Fruit fly (Drosophila melanogaster) whole organism, adult: ENCODE measurements around the gene Mlc-c.

Experiments used
- CG11617 ChIP-seq: fragments of 200-800 bp; sonication (Bioruptor generic); optimal IDR thresholded peaks from 2 replicates; lab custom pipeline; 2017; ENCODE audit warnings: mild to moderate bottlenecking, missing biosample characterization, missing genetic modification reagents, missing genetic modification characterization
- CG12768 ChIP-seq: fragments of 200-800 bp; sonication (Bioruptor generic); optimal IDR thresholded peaks from 2 replicates; lab custom pipeline; 2017; ENCODE audit warnings: missing biosample characterization, missing genetic modification characterization, mild to moderate bottlenecking, moderate library complexity, missing genetic modification reagents
- CG14711 ChIP-seq: fragments of 200-800 bp; sonication (Bioruptor generic); optimal IDR thresholded peaks from 2 replicates; lab custom pipeline; 2018; ENCODE audit warnings: missing biosample characterization, mild to moderate bottlenecking, missing genetic modification characterization, moderate library complexity
- CG1620 ChIP-seq: fragments of 200-800 bp; sonication (Bioruptor generic); optimal IDR thresholded peaks from 2 replicates; lab custom pipeline; 2016; ENCODE audit warnings: missing biosample characterization, missing genetic modification characterization
- CG33017 ChIP-seq: fragments of 200-800 bp; sonication (Bioruptor generic); optimal IDR thresholded peaks from 2 replicates; lab custom pipeline; 2018; ENCODE audit warnings: missing biosample characterization, mild to moderate bottlenecking, missing genetic modification characterization, moderate library complexity
- CG5204 ChIP-seq: fragments of 200-800 bp; sonication (Bioruptor generic); optimal IDR thresholded peaks from 2 replicates; lab custom pipeline; 2016; ENCODE audit warnings: missing biosample characterization, missing genetic modification characterization
- CG7045 ChIP-seq: fragments of 200-800 bp; sonication (Bioruptor generic); optimal IDR thresholded peaks from 2 replicates; lab custom pipeline; 2017; ENCODE audit warnings: missing biosample characterization, mild to moderate bottlenecking, missing genetic modification characterization
- CG7101 ChIP-seq: fragments of 200-800 bp; sonication (Bioruptor generic); optimal IDR thresholded peaks from 2 replicates; lab custom pipeline; 2018; ENCODE audit warnings: missing biosample characterization, mild to moderate bottlenecking, missing genetic modification characterization, moderate library complexity
- Clk ChIP-seq: fragments of 200-800 bp; sonication (Bioruptor generic); optimal IDR thresholded peaks from 2 replicates; lab custom pipeline; 2017; ENCODE audit warnings: missing biosample characterization, missing genetic modification characterization
- Crg-1 ChIP-seq: fragments of 200-800 bp; sonication (Bioruptor generic); optimal IDR thresholded peaks from 2 replicates; lab custom pipeline; 2016; ENCODE audit warnings: missing biosample characterization, missing genetic modification characterization
- Hr96 ChIP-seq: fragments of 200-800 bp; sonication (Bioruptor generic); optimal IDR thresholded peaks from 2 replicates; lab custom pipeline; 2016; ENCODE audit warnings: missing biosample characterization, missing genetic modification characterization
- Mnt ChIP-seq: fragments of 200-800 bp; sonication (Bioruptor generic); optimal IDR thresholded peaks from 2 replicates; lab custom pipeline; 2016; ENCODE audit warnings: missing biosample characterization, mild to moderate bottlenecking, missing genetic modification characterization
- bab1 ChIP-seq: fragments of 200-800 bp; sonication (Bioruptor generic); optimal IDR thresholded peaks from 3 replicates; lab custom pipeline; 2019; ENCODE audit warnings: missing biosample characterization, mild to moderate bottlenecking, missing genetic modification characterization, moderate library complexity
- cic ChIP-seq: fragments of 200-800 bp; sonication (Bioruptor generic); optimal IDR thresholded peaks from 2 replicates; lab custom pipeline; 2017; ENCODE audit warnings: missing biosample characterization, mild to moderate bottlenecking, missing genetic modification characterization, moderate library complexity
- cnc ChIP-seq, 2 experiments: fragments of >200 bp; optimal IDR thresholded peaks; 2 replicates each; lab custom pipeline; 2017
- kay ChIP-seq: fragments of 200-800 bp; sonication (Bioruptor generic); peaks from one replicate; lab custom pipeline; 2016; ENCODE audit warnings: missing biosample characterization, missing genetic modification characterization, borderline replicate concordance
- ovo ChIP-seq: fragments of 200-800 bp; sonication (Bioruptor generic); optimal IDR thresholded peaks from 2 replicates; lab custom pipeline; 2016; ENCODE audit warnings: missing biosample characterization, missing genetic modification characterization
- pad ChIP-seq: fragments of 200-800 bp; sonication (Bioruptor generic); optimal IDR thresholded peaks from 3 replicates; lab custom pipeline; 2017; ENCODE audit warnings: missing biosample characterization, missing genetic modification characterization, mild to moderate bottlenecking, moderate library complexity, missing genetic modification reagents
- tj ChIP-seq: fragments of 200-800 bp; sonication (Bioruptor generic); optimal IDR thresholded peaks from 3 replicates; lab custom pipeline; 2017; ENCODE audit warnings: missing biosample characterization, mild to moderate bottlenecking, missing genetic modification characterization, moderate library complexity
- toe ChIP-seq: fragments of 200-800 bp; sonication (Bioruptor generic); optimal IDR thresholded peaks from 2 replicates; lab custom pipeline; 2016; ENCODE audit warnings: missing biosample characterization, missing genetic modification characterization

Gene Mlc-c

DNA sequence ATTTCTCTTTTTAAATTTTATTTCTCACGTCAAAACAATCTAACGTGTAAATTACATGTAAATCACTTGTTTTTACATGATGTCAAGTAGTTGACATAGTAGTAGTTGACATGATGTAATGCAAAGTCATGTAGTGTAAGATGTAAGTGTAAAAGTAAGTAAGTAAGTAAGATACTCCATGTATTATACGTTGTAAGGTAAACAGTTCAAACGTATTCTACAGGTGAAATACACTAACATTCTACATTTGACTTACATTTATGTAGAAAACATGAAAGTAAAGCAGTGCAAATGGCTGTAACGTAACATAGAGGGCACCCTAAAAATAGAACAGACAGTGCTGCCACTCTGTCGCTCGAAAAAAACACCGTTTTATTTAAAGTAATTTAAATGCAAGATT, 9.4 kb downstream of the Mlc-c start:
- TF ChIP-seq CG12768 (GFP tag; lab: Kevin White, UChicago) (no peak), kay (GFP tag; lab: Kevin White, UChicago) (no peak), bab1 (GFP tag; lab: Kevin White, UChicago) (no peak), cic (GFP tag; lab: Kevin White, UChicago) (no peak), CG11617 (GFP tag; lab: Kevin White, UChicago) (no peak), Hr96 (GFP tag; lab: Kevin White, UChicago) (no peak), CG1620 (no peak), pad (GFP tag; lab: Kevin White, UChicago) (no peak), Mnt (GFP tag; lab: Kevin White, UChicago) (no peak), CG7045 (GFP tag; lab: Kevin White, UChicago) (no peak), Crg-1 (GFP tag; lab: Kevin White, UChicago) (no peak), ovo (GFP tag; lab: Kevin White, UChicago) (no peak), CG33017 (tag; lab: Kevin White, UChicago) (no peak), tj (GFP tag; lab: Kevin White, UChicago) (no peak), cnc (optimal IDR thresholded peaks at IDR 0.05; lab: Kevin White, UChicago) (no peak), toe (GFP tag; lab: Kevin White, UChicago) (no peak), CG7101 (tag; lab: Kevin White, UChicago) (no peak), CG5204 (GFP tag; lab: Kevin White, UChicago) (no peak)

DNA sequence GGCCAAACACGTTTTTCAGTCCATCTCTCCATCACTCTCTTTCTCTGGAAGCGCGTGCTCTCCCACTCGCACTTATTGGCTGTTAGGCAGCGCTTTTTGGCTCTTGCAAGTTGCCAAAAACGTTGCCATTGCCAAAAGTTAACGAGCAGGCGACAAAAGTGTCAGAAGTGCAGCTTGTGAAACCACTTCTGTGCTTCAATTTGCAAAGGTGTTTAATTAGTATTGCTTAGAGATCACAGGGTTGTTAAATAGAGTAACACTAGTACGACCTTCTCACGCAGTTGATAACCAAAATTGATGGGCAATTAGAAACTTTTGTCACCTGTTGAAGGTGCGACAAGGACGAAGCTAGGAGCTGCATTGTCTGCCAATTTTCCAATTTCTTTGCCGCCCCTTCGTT, 13.9 kb downstream of the Mlc-c start:
- TF ChIP-seq Mnt (GFP tag; lab: Kevin White, UChicago) (no peak), bab1 (GFP tag; lab: Kevin White, UChicago) (no peak), Clk (GFP tag; lab: Kevin White, UChicago) (no peak), cnc (optimal IDR thresholded peaks at IDR 0.05; lab: Kevin White, UChicago) (no peak), tj (GFP tag; lab: Kevin White, UChicago) (no peak), CG33017 (tag; lab: Kevin White, UChicago) (no peak)

DNA sequence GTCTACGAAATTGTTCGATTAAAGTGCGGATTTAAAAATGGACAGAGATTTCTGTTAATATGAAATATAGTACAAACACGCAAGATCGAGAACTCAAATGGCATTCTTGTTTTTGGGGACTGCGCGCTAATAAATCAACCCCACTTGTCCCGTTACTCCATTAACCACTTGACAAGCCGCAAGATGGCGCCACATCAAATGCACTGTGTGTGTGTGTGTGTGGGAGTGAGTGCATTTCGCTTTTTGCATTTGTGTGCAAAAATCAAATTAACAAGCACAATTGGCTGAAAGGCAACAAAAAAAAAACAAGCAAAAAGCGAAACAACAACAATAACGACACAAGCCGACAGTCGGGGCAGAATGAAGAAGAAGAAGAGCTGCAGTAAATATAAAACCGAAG, 14.7 kb downstream of the Mlc-c start:
- TF ChIP-seq pad (GFP tag; lab: Kevin White, UChicago), result peak; percentile 8
- TF ChIP-seq CG14711 (tag; lab: Kevin White, UChicago), result no peak

DNA sequence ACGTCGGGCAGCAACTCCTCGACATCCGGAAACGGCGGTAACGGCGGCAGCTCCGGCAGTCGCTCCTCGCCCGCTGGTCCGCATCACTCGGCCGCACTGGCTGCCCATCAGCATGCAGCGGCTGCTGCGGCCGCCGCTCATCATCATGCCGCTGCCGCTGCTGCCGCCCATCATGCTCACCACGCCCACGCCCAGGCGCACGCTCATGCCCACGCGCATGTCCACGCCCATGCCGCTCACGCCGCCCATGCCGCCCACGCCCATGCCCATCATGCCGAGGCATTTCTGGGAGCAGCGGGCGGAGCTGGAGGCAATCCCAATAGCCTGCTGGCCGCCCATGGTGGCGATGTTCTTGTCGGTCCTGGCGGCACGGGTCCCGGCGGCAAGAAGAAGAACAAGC, 16.0 kb downstream of the Mlc-c start:
- TF ChIP-seq Clk (GFP tag; lab: Kevin White, UChicago) (no peak), CG5204 (GFP tag; lab: Kevin White, UChicago) (no peak), tj (GFP tag; lab: Kevin White, UChicago) (no peak), CG7045 (GFP tag; lab: Kevin White, UChicago) (no peak)

DNA sequence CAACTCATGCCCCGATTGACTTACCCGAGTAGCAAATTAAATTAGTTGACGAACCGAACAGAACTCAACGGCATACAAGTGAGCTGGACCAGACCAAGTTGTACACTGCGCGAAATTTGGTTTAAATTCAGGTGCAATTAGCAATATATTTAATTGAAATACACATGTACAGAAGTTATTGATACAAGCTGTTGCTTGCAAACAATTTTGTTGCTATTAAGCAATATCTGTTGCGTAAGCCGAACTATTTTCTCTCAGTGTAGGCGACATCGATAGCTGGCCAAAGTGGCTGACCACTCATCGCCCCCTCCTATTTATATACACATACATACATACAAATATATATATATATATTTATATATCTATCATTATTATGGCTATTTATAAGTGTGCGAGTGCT, 18.2 kb downstream of the Mlc-c start:
- TF ChIP-seq cnc (optimal IDR thresholded peaks at IDR 0.05; lab: Kevin White, UChicago), result no peak
- no peak for TF ChIP-seq CG14711 (tag; lab: Kevin White, UChicago)
- TF ChIP-seq tj (GFP tag; lab: Kevin White, UChicago), result no peak
- TF ChIP-seq CG33017 (tag; lab: Kevin White, UChicago), result no peak
- no peak for TF ChIP-seq Clk (GFP tag; lab: Kevin White, UChicago)
- no peak for TF ChIP-seq toe (GFP tag; lab: Kevin White, UChicago)
- no peak for TF ChIP-seq kay (GFP tag; lab: Kevin White, UChicago)
- no peak for TF ChIP-seq Mnt (GFP tag; lab: Kevin White, UChicago)
- TF ChIP-seq ovo (GFP tag; lab: Kevin White, UChicago), result no peak
- no peak for TF ChIP-seq Crg-1 (GFP tag; lab: Kevin White, UChicago)

DNA sequence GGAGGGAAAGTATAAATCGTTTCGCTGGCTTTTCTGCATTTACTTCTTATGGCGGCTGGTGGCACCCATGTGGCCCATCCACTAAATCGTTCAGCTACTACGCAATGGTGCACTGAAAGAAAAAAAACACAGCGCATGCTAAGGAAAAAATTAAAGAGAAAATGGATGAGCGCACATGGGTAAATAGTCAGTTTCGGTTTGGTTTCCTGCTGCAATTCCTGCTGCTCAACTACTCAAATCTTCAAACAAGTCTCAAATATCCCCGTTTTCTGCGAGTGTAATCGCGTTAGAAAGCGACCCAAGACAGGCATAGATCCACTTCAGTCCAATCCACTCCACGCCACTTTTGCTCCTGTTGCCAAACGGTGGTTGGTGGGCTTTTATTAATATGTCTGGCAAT, 19.3 kb downstream of the Mlc-c start:
- TF ChIP-seq CG33017 (tag; lab: Kevin White, UChicago), result no peak
- no peak for TF ChIP-seq ovo (GFP tag; lab: Kevin White, UChicago)
- TF ChIP-seq toe (GFP tag; lab: Kevin White, UChicago), result no peak
- TF ChIP-seq Crg-1 (GFP tag; lab: Kevin White, UChicago), result no peak

DNA sequence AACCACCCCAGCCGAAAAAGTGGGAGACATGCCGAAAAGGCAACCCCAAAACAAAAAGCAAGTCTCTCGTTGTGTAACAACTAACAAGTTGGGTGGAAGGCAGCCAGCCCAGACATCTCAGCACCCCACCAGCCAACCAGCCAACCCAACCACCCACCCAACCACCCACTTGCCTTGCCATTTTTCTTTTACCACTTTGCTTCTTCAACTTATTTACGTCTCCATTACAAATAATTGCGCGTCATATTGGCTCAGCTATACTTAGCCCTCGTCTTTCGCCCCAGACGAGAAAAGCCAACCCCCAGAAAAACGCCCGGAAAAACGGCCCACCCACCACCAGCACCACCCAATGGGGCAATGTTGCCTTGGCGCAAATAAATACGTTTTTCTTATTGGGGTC, 20.0 kb downstream of the Mlc-c start:
- no peak for TF ChIP-seq Hr96 (GFP tag; lab: Kevin White, UChicago)

DNA sequence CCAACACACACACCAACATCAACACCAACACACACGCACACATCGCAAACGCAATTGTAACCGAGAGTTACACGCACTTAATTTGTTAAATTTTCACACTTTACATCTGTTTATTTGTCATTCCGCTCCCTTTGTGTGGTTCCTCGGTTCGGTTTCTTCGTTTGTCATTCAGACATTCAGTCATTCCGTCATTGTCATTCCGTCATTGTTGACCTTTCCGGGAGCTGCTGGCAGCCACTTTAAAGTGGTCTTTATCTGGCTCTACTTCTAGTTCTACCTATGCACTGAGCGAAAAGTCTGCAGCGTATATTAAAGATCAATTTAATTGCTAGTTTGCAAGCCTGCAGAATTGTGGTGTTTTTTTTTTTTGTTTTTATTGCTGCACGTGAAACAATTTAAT, 25.8 kb downstream of the Mlc-c start:
- TF ChIP-seq toe (GFP tag; lab: Kevin White, UChicago), result no peak
- no peak for TF ChIP-seq CG14711 (tag; lab: Kevin White, UChicago)
- no peak for TF ChIP-seq CG7101 (tag; lab: Kevin White, UChicago)
- TF ChIP-seq CG5204 (GFP tag; lab: Kevin White, UChicago), result no peak
- no peak for TF ChIP-seq Crg-1 (GFP tag; lab: Kevin White, UChicago)
- no peak for TF ChIP-seq CG11617 (GFP tag; lab: Kevin White, UChicago)
